Worm (Caenorhabditis elegans): ENCODE measurements around the gene F59B2.15.

F59B2.15 gene

ce11 chrIII:8956146-8956646 lies 46.2 kb downstream of the F59B2.15 start, which contains the start of the genes ZK643.5 and ZK643.2:
Gene ZK643.5, minus strand, starts transcription at chrIII:8956196.
Gene ZK643.2, plus strand, starts transcription at chrIII:8956540.
- TF ChIP-seq aly-1 (tag; optimal IDR thresholded peaks at IDR 0.05) = no peak
- TF ChIP-seq tbx-11 (GFP tag; IDR thresholded peaks at IDR 0.05) = no peak
- TF ChIP-seq ets-7 (tag; optimal IDR thresholded peaks at IDR 0.05) = no peak
- TF ChIP-seq scrt-1 (GFP tag; IDR thresholded peaks at IDR 0.05) = no peak
- no peak for TF ChIP-seq hmbx-1 (tag; optimal IDR thresholded peaks at IDR 0.05)
- TF ChIP-seq tra-4 (tag; optimal IDR thresholded peaks at IDR 0.05) = no peak
- no peak for TF ChIP-seq pes-1 (GFP tag; IDR thresholded peaks at IDR 0.05)
- TF ChIP-seq ceh-13 (GFP tag; optimal IDR thresholded peaks at IDR 0.05) = no peak
- TF ChIP-seq ama-1 (optimal IDR thresholded peaks at IDR 0.05) = no peak
- TF ChIP-seq hmg-4 (GFP tag; optimal IDR thresholded peaks at IDR 0.05) = no peak
- no peak for TF ChIP-seq sea-1 (GFP tag; conservative IDR thresholded peaks at IDR 0.05)
- TF ChIP-seq flt-1 (GFP tag; IDR thresholded peaks at IDR 0.05) = no peak
- no peak for TF ChIP-seq B0310.2 (tag; optimal IDR thresholded peaks at IDR 0.05)
- no peak for TF ChIP-seq F13C5.2 (tag; optimal IDR thresholded peaks at IDR 0.05)
- TF ChIP-seq ceh-36 (tag; optimal IDR thresholded peaks at IDR 0.05) = no peak
- no peak for TF ChIP-seq tbx-37 (GFP tag; conservative IDR thresholded peaks at IDR 0.05)
- no peak for TF ChIP-seq hnd-1 (tag; optimal IDR thresholded peaks at IDR 0.05)

ce11 chrIII:8955536-8955935 lies 46.9 kb downstream of the F59B2.15 start:
- TF ChIP-seq tra-4 (tag; optimal IDR thresholded peaks at IDR 0.05) (no peak), tbx-37 (GFP tag; conservative IDR thresholded peaks at IDR 0.05) (no peak), hnd-1 (tag; optimal IDR thresholded peaks at IDR 0.05) (no peak), flt-1 (GFP tag; IDR thresholded peaks at IDR 0.05) (no peak), ets-7 (tag; optimal IDR thresholded peaks at IDR 0.05) (no peak), tbx-11 (GFP tag; IDR thresholded peaks at IDR 0.05) (no peak), ceh-36 (tag; optimal IDR thresholded peaks at IDR 0.05) (no peak), B0310.2 (tag; optimal IDR thresholded peaks at IDR 0.05) (no peak), F13C5.2 (tag; optimal IDR thresholded peaks at IDR 0.05) (no peak), aly-1 (tag; optimal IDR thresholded peaks at IDR 0.05) (no peak), pes-1 (GFP tag; IDR thresholded peaks at IDR 0.05) (no peak), hmbx-1 (tag; optimal IDR thresholded peaks at IDR 0.05) (no peak), ceh-13 (GFP tag; optimal IDR thresholded peaks at IDR 0.05) (no peak), scrt-1 (GFP tag; IDR thresholded peaks at IDR 0.05) (no peak)
